Worm (Caenorhabditis elegans): Measurements from ENCODE around the gene col-164.

ce11 chrX:2105310-2105709 lies 12.0 kb downstream of the col-164 start, which contains the start of gene F53B1.3:
- TF ChIP-seq snpc-4 (GFP tag; optimal IDR thresholded peaks at IDR 0.05) (no peak), snpc-4 (tag; optimal IDR thresholded peaks at IDR 0.05) (no peak), lir-1 (GFP tag; conservative IDR thresholded peaks at IDR 0.05) (no peak), lsy-27 (tag; optimal IDR thresholded peaks at IDR 0.05; ENCODE audit: borderline replicate concordance, insufficient read depth) (no peak), madf-10 (tag; optimal IDR thresholded peaks at IDR 0.05) (no peak), egl-44 (GFP tag; IDR thresholded peaks at IDR 0.05) (no peak), Y95B8A.8 (GFP tag; IDR thresholded peaks at IDR 0.05) (no peak), ceh-58 (GFP tag; IDR thresholded peaks at IDR 0.05) (no peak)

All from whole organism, young adult.